Worm (Caenorhabditis elegans): Measurements from ENCODE around the gene C03H12.1.

Gene C03H12.1

DNA sequence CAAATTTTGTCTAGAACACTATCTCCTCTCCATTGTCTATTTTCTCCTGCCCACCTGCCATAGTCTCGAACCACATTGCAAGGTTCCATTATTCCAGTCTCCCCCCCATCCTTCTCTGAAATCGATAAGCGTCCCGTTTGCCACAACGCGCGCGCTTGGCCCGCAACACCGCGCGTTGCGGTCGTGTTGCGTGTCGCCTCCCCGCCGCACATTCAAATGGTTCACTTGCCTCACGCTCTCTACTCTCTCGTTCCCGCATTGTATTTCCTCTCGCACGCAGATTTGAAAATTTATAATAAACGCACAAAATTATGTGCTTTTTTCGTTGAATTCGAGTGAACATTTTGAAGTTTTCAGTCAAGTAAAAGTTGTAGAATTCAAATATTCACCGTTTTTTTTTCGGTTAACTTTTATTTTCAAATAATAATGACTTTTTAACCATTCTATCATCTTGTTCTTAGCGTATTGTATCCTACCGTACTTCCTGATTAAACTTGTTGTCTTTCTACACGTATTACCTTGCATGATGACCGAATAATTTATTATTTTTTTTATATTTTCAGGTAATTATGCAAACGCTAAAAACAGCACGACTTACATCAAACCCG, 36.4 kb downstream of the C03H12.1 start, which contains the start of gene lin-15B:
Gene lin-15B (plus strand): TSS at position 558 of the 608 bp plus-strand sequence.
- TF ChIP-seq lim-6 (tag; optimal IDR thresholded peaks at IDR 0.05) (no peak), nfya-1 (tag; optimal IDR thresholded peaks at IDR 0.05) (no peak), ahr-1 (tag; optimal IDR thresholded peaks at IDR 0.05) (no peak), che-1 (tag; optimal IDR thresholded peaks at IDR 0.05) (no peak), pag-3 (tag; optimal IDR thresholded peaks at IDR 0.05; ENCODE audit: borderline replicate concordance) (no peak), ceh-14 (tag; optimal IDR thresholded peaks at IDR 0.05) (no peak), hlh-6 (tag; optimal IDR thresholded peaks at IDR 0.05) (no peak), ceh-18 (tag; optimal IDR thresholded peaks at IDR 0.05) (no peak), lin-11 (tag; optimal IDR thresholded peaks at IDR 0.05) (no peak), syd-9 (tag; optimal IDR thresholded peaks at IDR 0.05) (peak; percentile 16), T23F11.4 (GFP tag; optimal IDR thresholded peaks at IDR 0.05) (no peak), rnt-1 (tag; optimal IDR thresholded peaks at IDR 0.05) (peak; percentile 25), ceh-31 (tag; optimal IDR thresholded peaks at IDR 0.05) (peak; percentile 58), unc-55 (GFP tag; optimal IDR thresholded peaks at IDR 0.05) (no peak), mec-3 (tag; optimal IDR thresholded peaks at IDR 0.05; ENCODE audit: borderline replicate concordance) (no peak), unc-42 (tag; optimal IDR thresholded peaks at IDR 0.05) (no peak), hlh-13 (GFP tag; optimal IDR thresholded peaks at IDR 0.05) (no peak), ets-4 (tag; optimal IDR thresholded peaks at IDR 0.05) (no peak), nhr-11 (tag; optimal IDR thresholded peaks at IDR 0.05) (no peak), ttx-3 (tag; optimal IDR thresholded peaks at IDR 0.05) (no peak), sdc-2 (tag; optimal IDR thresholded peaks at IDR 0.05) (peak; percentile 19), dmd-4 (tag; optimal IDR thresholded peaks at IDR 0.05; ENCODE audit: borderline replicate concordance) (no peak), eyg-1 (tag; optimal IDR thresholded peaks at IDR 0.05) (no peak), ceh-9 (tag; optimal IDR thresholded peaks at IDR 0.05) (no peak), F13H6.1 (tag; optimal IDR thresholded peaks at IDR 0.05) (no peak), ceh-34 (tag; optimal IDR thresholded peaks at IDR 0.05) (peak; percentile 7), pha-2 (tag; optimal IDR thresholded peaks at IDR 0.05) (no peak), hlh-15 (tag; optimal IDR thresholded peaks at IDR 0.05) (no peak), sox-2 (GFP tag; IDR thresholded peaks at IDR 0.05) (no peak), ceh-6 (GFP tag; optimal IDR thresholded peaks at IDR 0.05) (no peak), ceh-19 (GFP tag; optimal IDR thresholded peaks at IDR 0.05) (no peak), ama-1 (optimal IDR thresholded peaks at IDR 0.05) (no peak)

DNA sequence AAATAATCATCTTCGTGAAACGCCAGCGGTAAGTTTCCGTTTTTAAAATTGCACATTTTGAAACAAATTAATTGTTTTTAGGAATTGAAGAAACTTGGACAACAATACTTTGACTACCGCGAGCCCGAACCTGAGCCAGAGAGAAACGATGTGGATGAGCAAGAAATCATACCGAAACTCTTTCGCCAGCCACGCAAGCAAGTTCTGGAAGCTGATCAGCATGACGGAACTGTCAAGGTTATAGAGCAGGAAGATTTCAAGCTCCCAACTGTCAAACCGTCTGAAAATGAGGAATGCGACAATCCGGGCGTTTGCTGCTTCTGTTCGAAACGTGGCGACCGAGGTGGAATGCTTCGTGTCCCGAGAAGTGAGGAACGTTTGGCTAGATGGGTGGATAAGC, 41.1 kb downstream of the C03H12.1 start:
- TF ChIP-seq ceh-24 (tag; optimal IDR thresholded peaks at IDR 0.05) (no peak), pax-1 (tag; optimal IDR thresholded peaks at IDR 0.05) (no peak), hlh-13 (GFP tag; optimal IDR thresholded peaks at IDR 0.05) (no peak), ceh-14 (tag; optimal IDR thresholded peaks at IDR 0.05) (no peak), ahr-1 (tag; optimal IDR thresholded peaks at IDR 0.05) (no peak)

DNA sequence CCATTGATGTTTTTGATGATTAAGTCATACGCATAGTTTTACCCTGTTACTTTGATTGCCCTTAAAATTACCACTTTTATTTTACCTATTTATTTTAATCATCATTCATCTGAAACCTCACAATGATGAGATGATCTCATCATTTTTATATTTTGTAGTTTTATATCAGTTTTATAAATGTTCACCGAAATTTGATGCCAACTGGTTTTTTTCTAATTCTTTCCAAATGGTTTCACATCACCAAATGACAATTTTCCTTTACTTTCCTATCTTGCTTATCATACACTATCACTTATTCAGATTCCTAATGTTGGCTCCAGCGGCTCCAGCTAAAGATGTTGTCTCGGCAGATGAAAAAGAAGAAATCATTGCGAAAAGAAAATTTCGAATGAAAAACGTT, 42.4 kb downstream of the C03H12.1 start, which contains the start of gene lin-15A:
Gene lin-15A (plus strand): TSS at position 301 of the 400 bp plus-strand sequence.
- TF ChIP-seq ceh-22 (tag; optimal IDR thresholded peaks at IDR 0.05) (no peak), odd-2 (tag; optimal IDR thresholded peaks at IDR 0.05) (no peak), unc-86 (tag; optimal IDR thresholded peaks at IDR 0.05) (no peak), zip-5 (tag; optimal IDR thresholded peaks at IDR 0.05) (no peak), tbx-2 (tag; optimal IDR thresholded peaks at IDR 0.05) (no peak), pat-9 (tag; optimal IDR thresholded peaks at IDR 0.05) (no peak), unc-3 (GFP tag; conservative IDR thresholded peaks at IDR 0.05) (no peak), unc-3 (tag; optimal IDR thresholded peaks at IDR 0.05) (no peak), pqm-1 (tag; optimal IDR thresholded peaks at IDR 0.05) (no peak), tbx-7 (tag; optimal IDR thresholded peaks at IDR 0.05) (no peak), C08G9.2 (tag; optimal IDR thresholded peaks at IDR 0.05) (no peak), unc-55 (GFP tag; optimal IDR thresholded peaks at IDR 0.05) (no peak), K09A11.1 (tag; optimal IDR thresholded peaks at IDR 0.05; ENCODE audit: insufficient read depth) (no peak), ceh-9 (tag; optimal IDR thresholded peaks at IDR 0.05) (no peak), ceh-34 (tag; optimal IDR thresholded peaks at IDR 0.05) (no peak), K02D7.2 (tag; optimal IDR thresholded peaks at IDR 0.05) (no peak), pag-3 (tag; optimal IDR thresholded peaks at IDR 0.05; ENCODE audit: borderline replicate concordance) (no peak), elt-4 (tag; optimal IDR thresholded peaks at IDR 0.05) (no peak), ceh-19 (GFP tag; optimal IDR thresholded peaks at IDR 0.05) (no peak), pros-1 (tag; optimal IDR thresholded peaks at IDR 0.05) (no peak)
